Fruit fly (Drosophila melanogaster): ENCODE results near the gene CG43295.
A peak's percentile ranks its signal among the peaks of the same experiment; 100 is the strongest.

CG43295 gene

dm6 chr3L:16113607-16114337 is 8.1 kb downstream of the CG43295 start:
- TF ChIP-seq CG5204 (GFP tag; optimal IDR thresholded peaks at IDR 0.05) (no peak), CG1620 (GFP tag; optimal IDR thresholded peaks at IDR 0.05) (peak; percentile 81), pad (GFP tag; optimal IDR thresholded peaks at IDR 0.05) (peak; percentile 65), cic (GFP tag; optimal IDR thresholded peaks at IDR 0.05) (peak; percentile 88), CG33017 (tag; optimal IDR thresholded peaks at IDR 0.05) (peak; percentile 79), Mnt (GFP tag; optimal IDR thresholded peaks at IDR 0.05) (peak; percentile 97), kay (GFP tag; ENCODE audit: borderline replicate concordance) (no peak), CG7101 (tag; optimal IDR thresholded peaks at IDR 0.05) (peak; percentile 89), CG7045 (GFP tag; optimal IDR thresholded peaks at IDR 0.05) (peak; percentile 88), Hr96 (GFP tag; optimal IDR thresholded peaks at IDR 0.05) (no peak), CG14711 (tag; optimal IDR thresholded peaks at IDR 0.05) (peak; percentile 83), tj (GFP tag; optimal IDR thresholded peaks at IDR 0.05) (peak; percentile 91), cnc (optimal IDR thresholded peaks at IDR 0.05) (no peak), Crg-1 (GFP tag; optimal IDR thresholded peaks at IDR 0.05) (peak; percentile 83), Clk (GFP tag; optimal IDR thresholded peaks at IDR 0.05) (peak; percentile 83), ovo (GFP tag; optimal IDR thresholded peaks at IDR 0.05) (peak; percentile 62), CG12768 (GFP tag; optimal IDR thresholded peaks at IDR 0.05) (peak; percentile 90), CG11617 (GFP tag; optimal IDR thresholded peaks at IDR 0.05) (peak; percentile 98), toe (GFP tag; optimal IDR thresholded peaks at IDR 0.05) (no peak), bab1 (GFP tag; optimal IDR thresholded peaks at IDR 0.05) (peak; percentile 89)

dm6 chr3L:16121791-16122190 is 16.1 kb downstream of the CG43295 start, which contains the start of gene Strump:
TSS of gene Strump (plus strand) at chr3L:16122002.
- TF ChIP-seq bab1 (GFP tag; optimal IDR thresholded peaks at IDR 0.05) = peak; percentile 54
- peak; percentile 95 for TF ChIP-seq CG14711 (tag; optimal IDR thresholded peaks at IDR 0.05)
- no peak for TF ChIP-seq pad (GFP tag; optimal IDR thresholded peaks at IDR 0.05)
- TF ChIP-seq CG7101 (tag; optimal IDR thresholded peaks at IDR 0.05) = peak; percentile 14

dm6 chr3L:16128481-16128972 is 22.9 kb downstream of the CG43295 start, which contains the start of gene Pgm1:
TSS of gene Pgm1 (minus strand) at chr3L:16128531.
- TF ChIP-seq CG1620 (GFP tag; optimal IDR thresholded peaks at IDR 0.05) (peak; percentile 89), CG5204 (GFP tag; optimal IDR thresholded peaks at IDR 0.05) (no peak), toe (GFP tag; optimal IDR thresholded peaks at IDR 0.05) (peak; percentile 90), pad (GFP tag; optimal IDR thresholded peaks at IDR 0.05) (peak; percentile 72), ovo (GFP tag; optimal IDR thresholded peaks at IDR 0.05) (peak; percentile 32), CG7101 (tag; optimal IDR thresholded peaks at IDR 0.05) (peak; percentile 79), kay (GFP tag; ENCODE audit: borderline replicate concordance) (no peak), CG11617 (GFP tag; optimal IDR thresholded peaks at IDR 0.05) (peak; percentile 90), CG7045 (GFP tag; optimal IDR thresholded peaks at IDR 0.05) (peak; percentile 86), Mnt (GFP tag; optimal IDR thresholded peaks at IDR 0.05) (peak; percentile 90), tj (GFP tag; optimal IDR thresholded peaks at IDR 0.05) (peak; percentile 93), CG33017 (tag; optimal IDR thresholded peaks at IDR 0.05) (peak; percentile 88), Crg-1 (GFP tag; optimal IDR thresholded peaks at IDR 0.05) (peak; percentile 76), Hr96 (GFP tag; optimal IDR thresholded peaks at IDR 0.05) (peak; percentile 93), CG12768 (GFP tag; optimal IDR thresholded peaks at IDR 0.05) (peak; percentile 92), bab1 (GFP tag; optimal IDR thresholded peaks at IDR 0.05) (peak; percentile 93), cic (GFP tag; optimal IDR thresholded peaks at IDR 0.05) (peak; percentile 83), cnc (optimal IDR thresholded peaks at IDR 0.05) (no peak), CG14711 (tag; optimal IDR thresholded peaks at IDR 0.05) (no peak), Clk (GFP tag; optimal IDR thresholded peaks at IDR 0.05) (peak; percentile 71)

dm6 chr3L:16128973-16129745 is 23.5 kb downstream of the CG43295 start, which contains the start of gene SsRbeta:
TSS of gene SsRbeta (plus strand) at chr3L:16129617.
- TF ChIP-seq CG14711 (tag; optimal IDR thresholded peaks at IDR 0.05) (peak; percentile 88), CG7101 (tag; optimal IDR thresholded peaks at IDR 0.05) (peak; percentile 37), Clk (GFP tag; optimal IDR thresholded peaks at IDR 0.05) (no peak), pad (GFP tag; optimal IDR thresholded peaks at IDR 0.05) (no peak), CG11617 (GFP tag; optimal IDR thresholded peaks at IDR 0.05) (peak; percentile 34), Hr96 (GFP tag; optimal IDR thresholded peaks at IDR 0.05) (no peak), CG1620 (GFP tag; optimal IDR thresholded peaks at IDR 0.05) (no peak), cic (GFP tag; optimal IDR thresholded peaks at IDR 0.05) (peak; percentile 27), Mnt (GFP tag; optimal IDR thresholded peaks at IDR 0.05) (peak; percentile 48), Crg-1 (GFP tag; optimal IDR thresholded peaks at IDR 0.05) (peak; percentile 29), ovo (GFP tag; optimal IDR thresholded peaks at IDR 0.05) (peak; percentile 16), cnc (optimal IDR thresholded peaks at IDR 0.05) (no peak), bab1 (GFP tag; optimal IDR thresholded peaks at IDR 0.05) (peak; percentile 24)

dm6 chr3L:16131264-16132066 is 25.8 kb downstream of the CG43295 start, which contains the start of the genes Trs20 and elg1:
TSS of gene Trs20 (minus strand) at chr3L:16131632.
TSS of gene elg1 (plus strand) at chr3L:16132028.
- peak; percentile 67 for TF ChIP-seq CG11617 (GFP tag; optimal IDR thresholded peaks at IDR 0.05)
- peak; percentile 71 for TF ChIP-seq CG14711 (tag; optimal IDR thresholded peaks at IDR 0.05)
- TF ChIP-seq Crg-1 (GFP tag; optimal IDR thresholded peaks at IDR 0.05) = peak; percentile 82
- TF ChIP-seq Hr96 (GFP tag; optimal IDR thresholded peaks at IDR 0.05) = no peak
- TF ChIP-seq Mnt (GFP tag; optimal IDR thresholded peaks at IDR 0.05) = peak; percentile 73
- peak; percentile 56 for TF ChIP-seq CG7045 (GFP tag; optimal IDR thresholded peaks at IDR 0.05)
- TF ChIP-seq CG33017 (tag; optimal IDR thresholded peaks at IDR 0.05) = peak; percentile 72
- no peak for TF ChIP-seq CG5204 (GFP tag; optimal IDR thresholded peaks at IDR 0.05)
- peak; percentile 81 for TF ChIP-seq CG12768 (GFP tag; optimal IDR thresholded peaks at IDR 0.05)
- peak; percentile 24 for TF ChIP-seq cic (GFP tag; optimal IDR thresholded peaks at IDR 0.05)
- TF ChIP-seq CG1620 (GFP tag; optimal IDR thresholded peaks at IDR 0.05) = peak; percentile 38
- no peak for TF ChIP-seq kay (GFP tag; ENCODE audit: borderline replicate concordance)
- no peak for TF ChIP-seq bab1 (GFP tag; optimal IDR thresholded peaks at IDR 0.05)
- TF ChIP-seq pad (GFP tag; optimal IDR thresholded peaks at IDR 0.05) = peak; percentile 81
- peak; percentile 37 for TF ChIP-seq tj (GFP tag; optimal IDR thresholded peaks at IDR 0.05)
- TF ChIP-seq cnc (optimal IDR thresholded peaks at IDR 0.05) = no peak
- TF ChIP-seq toe (GFP tag; optimal IDR thresholded peaks at IDR 0.05) = no peak
- TF ChIP-seq Clk (GFP tag; optimal IDR thresholded peaks at IDR 0.05) = no peak
- TF ChIP-seq ovo (GFP tag; optimal IDR thresholded peaks at IDR 0.05) = peak; percentile 58
- peak; percentile 79 for TF ChIP-seq CG7101 (tag; optimal IDR thresholded peaks at IDR 0.05)
